Worm (Caenorhabditis elegans) whole organism, young adult: Measurements from ENCODE around the gene bath-29.

Experiments
- F10E7.11 ChIP-seq: sonication (generic microtip); optimal IDR thresholded peaks from 2 replicates; lab custom pipeline; 2017; ENCODE audit warnings: mild to moderate bottlenecking, missing genetic modification characterization, moderate library complexity, missing compliant biosample characterization
- K12H6.12 ChIP-seq: fragments of 200-800 bp; sonication (Bioruptor generic); optimal IDR thresholded peaks from 2 replicates; lab custom pipeline; 2018; ENCODE audit warnings: mild to moderate bottlenecking, missing genetic modification characterization, missing compliant biosample characterization
- ama-1 ChIP-seq, 3 experiments: fragments of 150-350 bp in 1 of 3; sonication (generic microtip) in 2 of 3; optimal IDR thresholded peaks; 2 replicates each; lab custom pipeline; 2014 to 2018; ENCODE audit warnings: missing biosample characterization in 2 of 3, missing genetic modification characterization in 2 of 3, missing genetic modification reagents in 2 of 3
- athp-1 ChIP-seq: sonication (generic microtip); optimal IDR thresholded peaks from 2 replicates; lab custom pipeline; 2017; ENCODE audit warnings: mild to moderate bottlenecking, missing genetic modification characterization, missing compliant biosample characterization
- efl-1 ChIP-seq: fragments of 150-350 bp; optimal IDR thresholded peaks from 2 replicates; lab custom pipeline; 2014; ENCODE audit warnings: missing biosample characterization, missing genetic modification reagents, missing genetic modification characterization
- egl-44 ChIP-seq: fragments of 200-800 bp; sonication (Bioruptor generic); IDR thresholded peaks from 2 replicates; pipeline ENCODE4 v1.3.6; 2022; ENCODE audit warnings: missing genetic modification reagents, missing genetic modification characterization, missing compliant biosample characterization
- lag-1 ChIP-seq: fragments of 200-800 bp; sonication (Bioruptor generic); IDR thresholded peaks from 2 replicates; pipeline ENCODE4 v1.3.6; 2022; ENCODE audit warnings: missing genetic modification reagents, missing genetic modification characterization, missing compliant biosample characterization
- nhr-90 ChIP-seq: sonication (generic microtip); optimal IDR thresholded peaks from 2 replicates; lab custom pipeline; 2016; ENCODE audit warnings: missing genotype, mild to moderate bottlenecking, missing genetic modification characterization, missing compliant biosample characterization
- sea-2 ChIP-seq: fragments of 200-800 bp; sonication (Bioruptor generic); IDR thresholded peaks from 2 replicates; pipeline ENCODE4 v1.3.6; 2022; ENCODE audit warnings: missing genetic modification characterization, missing compliant biosample characterization
- xnd-1 ChIP-seq: sonication (generic microtip); optimal IDR thresholded peaks from 2 replicates; lab custom pipeline; 2016; ENCODE audit warnings: missing genotype, missing genetic modification reagents, missing genetic modification characterization, missing compliant biosample characterization

- TF ChIP-seq efl-1 (GFP tag; lab: Kevin White, UChicago): peak; percentile 80
- no peak for TF ChIP-seq athp-1 (tag; lab: Kevin White, UChicago)
- TF ChIP-seq nhr-90 (tag; lab: Kevin White, UChicago): no peak
- no peak for TF ChIP-seq lag-1 (GFP tag; lab: Robert Waterston, UW)
- no peak for TF ChIP-seq sea-2
- TF ChIP-seq K12H6.12: no peak
- TF ChIP-seq F10E7.11 (tag; lab: Kevin White, UChicago): no peak
- no peak for TF ChIP-seq egl-44
- TF ChIP-seq xnd-1: no peak
- TF ChIP-seq ama-1 (optimal IDR thresholded peaks at IDR 0.05; lab: Kevin White, UChicago): no peak
- TF ChIP-seq ama-1 (GFP tag; optimal IDR thresholded peaks at IDR 0.05; lab: Kevin White, UChicago): no peak
These were observed 33.1 kb downstream of the bath-29 start, which contains the start of gene T06D4.1 for ce11 chrII:3381510-3381909.
